Worm (Caenorhabditis elegans) whole organism, L2 larva: ENCODE results near the gene F48D6.4.

ENCODE experiments used
- F13H6.1 ChIP-seq: sonication (generic microtip); optimal IDR thresholded peaks from 2 replicates; lab custom pipeline; 2016; ENCODE audit warnings: missing genetic modification characterization, missing compliant biosample characterization
- R02D3.7 ChIP-seq: fragments of 150-350 bp; optimal IDR thresholded peaks from 2 replicates; lab custom pipeline; 2014; ENCODE audit warnings: missing biosample characterization, missing genetic modification characterization
- Y55F3AM.14 ChIP-seq: fragments of 200-800 bp; sonication (Bioruptor generic); optimal IDR thresholded peaks from 2 replicates; lab custom pipeline; 2018; ENCODE audit warnings: mild to moderate bottlenecking, missing genetic modification characterization, missing compliant biosample characterization
- ZK546.5 ChIP-seq: sonication (generic microtip); optimal IDR thresholded peaks from 2 replicates; lab custom pipeline; 2017; ENCODE audit warnings: missing biosample characterization, missing genetic modification characterization
- alr-1 ChIP-seq: fragments of 150-350 bp; optimal IDR thresholded peaks from 2 replicates; lab custom pipeline; 2014; ENCODE audit warnings: missing biosample characterization, missing genetic modification characterization
- ama-1 ChIP-seq: fragments of 150-350 bp; optimal IDR thresholded peaks from 2 replicates; lab custom pipeline; 2018; ENCODE audit warnings: inconsistent platforms
- blmp-1 ChIP-seq: sonication (generic microtip); optimal IDR thresholded peaks from 2 replicates; lab custom pipeline; 2017; ENCODE audit warnings: missing genetic modification characterization, mild to moderate bottlenecking, missing compliant biosample characterization, antibody characterized with exemption, moderate library complexity; ENCODE audit not compliant: insufficient read depth
- ceh-16 ChIP-seq: fragments of 150-350 bp; optimal IDR thresholded peaks from 2 replicates; lab custom pipeline; 2014; ENCODE audit warnings: missing biosample characterization, missing genetic modification characterization
- crh-2 ChIP-seq: sonication (generic microtip); optimal IDR thresholded peaks from 2 replicates; lab custom pipeline; 2017; ENCODE audit warnings: missing biosample characterization, missing genetic modification characterization
- dmd-4 ChIP-seq: sonication (generic microtip); optimal IDR thresholded peaks from 2 replicates; lab custom pipeline; 2017; ENCODE audit warnings: missing biosample characterization, missing genetic modification characterization
- egl-27 ChIP-seq: sonication (generic microtip); optimal IDR thresholded peaks from 3 replicates; lab custom pipeline; 2017; ENCODE audit warnings: missing biosample characterization, missing genetic modification reagents, missing genetic modification characterization
- elt-1 ChIP-seq: fragments of 150-350 bp; optimal IDR thresholded peaks from 2 replicates; lab custom pipeline; 2014; ENCODE audit warnings: missing biosample characterization, missing genetic modification characterization
- elt-3 ChIP-seq: sonication (generic microtip); optimal IDR thresholded peaks from 2 replicates; lab custom pipeline; 2017; ENCODE audit warnings: missing biosample characterization, missing genetic modification characterization
- gmeb-1 ChIP-seq: fragments of 150-350 bp; optimal IDR thresholded peaks from 2 replicates; lab custom pipeline; 2014; ENCODE audit warnings: missing biosample characterization, missing genetic modification characterization
- lin-11 ChIP-seq: fragments of 150-350 bp; sonication (generic microtip); optimal IDR thresholded peaks from 2 replicates; lab custom pipeline; 2014; ENCODE audit warnings: missing biosample characterization, missing genetic modification characterization, inconsistent platforms, mixed read lengths
- lin-13 ChIP-seq: fragments of 150-350 bp; optimal IDR thresholded peaks from 2 replicates; lab custom pipeline; 2014; ENCODE audit warnings: missing biosample characterization, missing genetic modification reagents, missing genetic modification characterization
- lin-39 ChIP-seq: fragments of 150-350 bp; optimal IDR thresholded peaks from 2 replicates; lab custom pipeline; 2014; ENCODE audit warnings: missing biosample characterization, missing genetic modification reagents, missing genetic modification characterization
- lsy-2 ChIP-seq, 2 experiments: fragments of 150-350 bp in 1 of 2; sonication (generic microtip) in 1 of 2; optimal IDR thresholded peaks; 2 replicates each; lab custom pipeline; 2014 to 2017; ENCODE audit warnings: missing biosample characterization in 2 of 2, missing genetic modification characterization in 2 of 2
- mab-5 ChIP-seq: fragments of 150-350 bp; optimal IDR thresholded peaks from 2 replicates; lab custom pipeline; 2014; ENCODE audit warnings: missing biosample characterization, missing genetic modification characterization
- mdl-1 ChIP-seq, 2 experiments: fragments of 150-350 bp in 1 of 2; sonication (generic microtip) in 1 of 2; optimal IDR thresholded peaks; 2 replicates each; lab custom pipeline; 2017; ENCODE audit warnings: missing biosample characterization in 2 of 2, missing genetic modification characterization in 2 of 2
- nhr-10 ChIP-seq: sonication (generic microtip); optimal IDR thresholded peaks from 2 replicates; lab custom pipeline; 2017; ENCODE audit warnings: missing biosample characterization, missing genetic modification characterization
- nhr-11 ChIP-seq: fragments of 150-350 bp; optimal IDR thresholded peaks from 2 replicates; lab custom pipeline; 2014; ENCODE audit warnings: missing biosample characterization, missing genetic modification characterization
- nhr-12 ChIP-seq: fragments of 150-350 bp; optimal IDR thresholded peaks from 2 replicates; lab custom pipeline; 2014; ENCODE audit warnings: missing biosample characterization, missing genetic modification characterization
- nhr-129 ChIP-seq: fragments of 150-350 bp; optimal IDR thresholded peaks from 2 replicates; lab custom pipeline; 2014; ENCODE audit warnings: missing biosample characterization, missing genetic modification characterization
- nhr-21 ChIP-seq: fragments of 150-350 bp; optimal IDR thresholded peaks from 2 replicates; lab custom pipeline; 2014; ENCODE audit warnings: missing biosample characterization, missing genetic modification characterization
- nhr-23 ChIP-seq: fragments of 150-350 bp; optimal IDR thresholded peaks from 2 replicates; lab custom pipeline; 2014; ENCODE audit warnings: missing biosample characterization, missing genetic modification reagents, missing genetic modification characterization
- nhr-237 ChIP-seq: fragments of 150-350 bp; optimal IDR thresholded peaks from 2 replicates; lab custom pipeline; 2014; ENCODE audit warnings: missing biosample characterization, missing genetic modification characterization
- nhr-25 ChIP-seq: fragments of 150-350 bp; sonication (generic microtip); optimal IDR thresholded peaks from 3 replicates; lab custom pipeline; 2014; ENCODE audit warnings: missing biosample characterization, missing genetic modification characterization
- nhr-6 ChIP-seq: fragments of 150-350 bp; optimal IDR thresholded peaks from 2 replicates; lab custom pipeline; 2014; ENCODE audit warnings: missing biosample characterization, missing genetic modification characterization
- nhr-77 ChIP-seq: fragments of 150-350 bp; optimal IDR thresholded peaks from 2 replicates; lab custom pipeline; 2014; ENCODE audit warnings: missing biosample characterization, missing genetic modification characterization
- peb-1 ChIP-seq: fragments of 150-350 bp; optimal IDR thresholded peaks from 2 replicates; lab custom pipeline; 2014; ENCODE audit warnings: missing biosample characterization, missing genetic modification characterization
- sem-4 ChIP-seq: fragments of 150-350 bp; optimal IDR thresholded peaks from 2 replicates; lab custom pipeline; 2014; ENCODE audit warnings: missing biosample characterization, missing genetic modification reagents, missing genetic modification characterization
- skn-1 ChIP-seq: sonication (generic microtip); optimal IDR thresholded peaks from 2 replicates; lab custom pipeline; 2017; ENCODE audit warnings: missing biosample characterization, missing genetic modification characterization
- sma-9 ChIP-seq, 2 experiments: fragments of 150-350 bp in 1 of 2; sonication (generic microtip) in 1 of 2; optimal IDR thresholded peaks; 2 replicates each; lab custom pipeline; 2014 to 2016; ENCODE audit warnings: missing genetic modification characterization in 2 of 2, mild to moderate bottlenecking in 1 of 2, missing biosample characterization in 1 of 2, missing compliant biosample characterization in 1 of 2, missing genetic modification reagents in 1 of 2, moderate library complexity in 1 of 2
- snpc-4 ChIP-seq: fragments of 150-350 bp; optimal IDR thresholded peaks from 2 replicates; lab custom pipeline; 2014; ENCODE audit warnings: missing biosample characterization, missing genetic modification characterization
- unc-39 ChIP-seq: fragments of 150-350 bp; optimal IDR thresholded peaks from 2 replicates; lab custom pipeline; 2014; ENCODE audit warnings: missing biosample characterization, missing genetic modification characterization
- unc-55 ChIP-seq: fragments of 150-350 bp; sonication (generic microtip); optimal IDR thresholded peaks from 3 replicates; lab custom pipeline; 2014; ENCODE audit warnings: missing biosample characterization, missing genetic modification reagents, missing genetic modification characterization
- unc-62 ChIP-seq: fragments of 150-350 bp; optimal IDR thresholded peaks from 2 replicates; lab custom pipeline; 2014; ENCODE audit warnings: missing biosample characterization, missing genetic modification reagents, missing genetic modification characterization
- zag-1 ChIP-seq: fragments of 150-350 bp; optimal IDR thresholded peaks from 2 replicates; lab custom pipeline; 2014; ENCODE audit warnings: missing biosample characterization, missing genetic modification characterization
- ztf-11 ChIP-seq: sonication (generic microtip); optimal IDR thresholded peaks from 2 replicates; lab custom pipeline; 2017; ENCODE audit warnings: missing biosample characterization, missing genetic modification characterization
- ztf-4 ChIP-seq: fragments of 150-350 bp; optimal IDR thresholded peaks from 2 replicates; lab custom pipeline; 2014; ENCODE audit warnings: missing biosample characterization, missing genetic modification characterization

F48D6.4 gene

ce11 chrX:4252047-4252446 lies 5.0 kb upstream of the F48D6.4 start, which contains the start of gene srv-5:
srv-5 (plus strand) TSS chrX:4252347.
- TF ChIP-seq dmd-4 (no peak), nhr-25 (tag; lab: Kevin White, UChicago) (no peak), lin-39 (no peak), lin-11 (tag; lab: Kevin White, UChicago) (no peak), unc-62 (GFP tag; lab: Kevin White, UChicago) (no peak), unc-55 (no peak), ztf-4 (tag; lab: Kevin White, UChicago) (no peak), nhr-21 (tag; lab: Kevin White, UChicago) (no peak), Y55F3AM.14 (GFP tag; lab: Kevin White, UChicago) (no peak), mdl-1 (tag; optimal IDR thresholded peaks at IDR 0.05; lab: Kevin White, UChicago) (no peak), ZK546.5 (tag; lab: Kevin White, UChicago) (no peak)
- TF ChIP-seq, all 48 proteins: peak for 0

ce11 chrX:4248949-4249348 lies 1.9 kb upstream of the F48D6.4 start, which contains the start of gene hlh-13:
hlh-13 (plus strand) TSS chrX:4249249.
- no peak for TF ChIP-seq unc-62 (GFP tag; lab: Kevin White, UChicago)
- no peak for TF ChIP-seq blmp-1 (tag; lab: Kevin White, UChicago)
- TF ChIP-seq nhr-11 (tag; lab: Kevin White, UChicago): no peak
- TF ChIP-seq mab-5: no peak
- TF ChIP-seq nhr-6 (tag; lab: Kevin White, UChicago): no peak
- no peak for TF ChIP-seq lsy-2 (tag; optimal IDR thresholded peaks at IDR 0.05; lab: Kevin White, UChicago)
- TF ChIP-seq ceh-16 (tag; lab: Kevin White, UChicago): no peak
- no peak for TF ChIP-seq mdl-1 (tag; optimal IDR thresholded peaks at IDR 0.05; lab: Kevin White, UChicago)
- no peak for TF ChIP-seq sma-9 (GFP tag; optimal IDR thresholded peaks at IDR 0.05; lab: Kevin White, UChicago)
- TF ChIP-seq sma-9 (tag; optimal IDR thresholded peaks at IDR 0.05; lab: Kevin White, UChicago): no peak
- TF ChIP-seq ztf-4 (tag; lab: Kevin White, UChicago): no peak
- no peak for TF ChIP-seq R02D3.7 (tag; lab: Kevin White, UChicago)
- no peak for TF ChIP-seq nhr-10 (tag; lab: Kevin White, UChicago)
- TF ChIP-seq ztf-11: no peak
- TF ChIP-seq nhr-237 (tag; lab: Kevin White, UChicago): no peak
- TF ChIP-seq, all 48 proteins: peak for 0

DNA sequence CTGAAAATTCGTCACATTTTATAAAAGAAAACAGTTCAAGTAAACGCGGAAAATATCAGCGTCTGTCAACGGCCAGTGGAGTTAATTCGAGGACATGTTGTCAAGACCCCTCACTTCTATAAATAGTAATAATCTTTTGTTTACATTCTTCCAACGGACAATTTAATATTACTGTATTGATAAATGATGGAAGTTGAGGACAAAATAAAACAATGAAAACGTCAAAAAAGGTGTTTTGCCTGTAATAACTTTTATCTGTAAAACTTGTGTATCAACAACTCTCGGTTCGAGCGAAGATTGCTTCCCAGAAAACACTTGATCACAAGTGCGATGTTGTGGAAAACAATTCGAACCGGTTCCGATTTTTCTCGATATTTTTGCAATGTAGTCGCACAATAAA lies 1.4 kb upstream of the F48D6.4 start:
- TF ChIP-seq lin-11 (tag; lab: Kevin White, UChicago) (no peak), nhr-129 (tag; lab: Kevin White, UChicago) (peak; percentile 11)
- TF ChIP-seq, all 48 proteins: peak for 1

DNA sequence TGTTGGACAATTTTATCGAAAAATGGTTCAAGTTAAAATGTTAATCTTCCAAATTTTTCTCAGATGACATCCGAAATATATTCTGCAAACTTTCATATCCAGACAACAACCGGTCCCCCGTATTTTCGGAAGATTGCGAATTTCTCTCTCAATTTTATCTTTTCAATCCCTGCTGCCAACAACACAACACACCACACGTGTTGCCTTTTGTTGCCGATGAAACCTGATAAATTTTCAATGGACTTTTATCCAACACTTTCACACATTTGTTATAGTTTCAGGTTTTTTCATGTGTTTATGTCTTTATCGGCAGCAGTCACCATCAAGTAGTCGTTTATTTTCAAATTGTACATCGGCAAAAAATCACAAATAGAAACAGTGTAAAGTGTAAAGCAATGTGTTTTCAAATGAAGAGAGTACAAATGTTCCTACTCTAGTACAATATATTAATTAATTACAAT lies 745 bp downstream of the F48D6.4 start:
- TF ChIP-seq lin-39 (no peak), sma-9 (GFP tag; optimal IDR thresholded peaks at IDR 0.05; lab: Kevin White, UChicago) (peak; percentile 5), sma-9 (tag; optimal IDR thresholded peaks at IDR 0.05; lab: Kevin White, UChicago) (no peak), Y55F3AM.14 (GFP tag; lab: Kevin White, UChicago) (peak; percentile 40), elt-3 (tag; lab: Kevin White, UChicago) (no peak), unc-55 (no peak), R02D3.7 (tag; lab: Kevin White, UChicago) (no peak), elt-1 (no peak), peb-1 (tag; lab: Kevin White, UChicago) (no peak), ZK546.5 (tag; lab: Kevin White, UChicago) (no peak), lin-11 (tag; lab: Kevin White, UChicago) (no peak), nhr-23 (tag; lab: Kevin White, UChicago) (no peak), ztf-4 (tag; lab: Kevin White, UChicago) (no peak), lsy-2 (tag; optimal IDR thresholded peaks at IDR 0.05; lab: Kevin White, UChicago) (peak in 1 of 2 experiments; percentile 20), alr-1 (tag; lab: Kevin White, UChicago) (no peak), crh-2 (tag; lab: Kevin White, UChicago) (peak; percentile 61), nhr-25 (tag; lab: Kevin White, UChicago) (no peak), sem-4 (no peak), lin-13 (no peak), zag-1 (tag; lab: Kevin White, UChicago) (no peak), F13H6.1 (tag; lab: Kevin White, UChicago) (peak; percentile 11), nhr-6 (tag; lab: Kevin White, UChicago) (no peak), unc-39 (tag; lab: Kevin White, UChicago) (no peak), ama-1 (peak; percentile 78), egl-27 (tag; lab: Kevin White, UChicago) (no peak), blmp-1 (tag; lab: Kevin White, UChicago) (no peak), gmeb-1 (tag; lab: Kevin White, UChicago) (no peak), nhr-11 (tag; lab: Kevin White, UChicago) (no peak), snpc-4 (tag; lab: Kevin White, UChicago) (no peak), nhr-77 (tag; lab: Kevin White, UChicago) (no peak), mdl-1 (tag; optimal IDR thresholded peaks at IDR 0.05; lab: Kevin White, UChicago) (no peak), nhr-129 (tag; lab: Kevin White, UChicago) (no peak), nhr-12 (tag; lab: Kevin White, UChicago) (no peak), nhr-21 (tag; lab: Kevin White, UChicago) (peak; percentile 48), skn-1 (tag; lab: Kevin White, UChicago) (no peak)
